Worm (Caenorhabditis elegans) whole organism, midembryonic: ENCODE results near the gene wapl-1.

ENCODE experiments used
- T22C8.4 ChIP-seq: fragments of 200-800 bp; sonication (Bioruptor generic); IDR thresholded peaks from 2 replicates; pipeline ENCODE4 v1.3.6; 2022; ENCODE audit warnings: missing genetic modification characterization, missing compliant biosample characterization
- tab-1 ChIP-seq: fragments of 200-800 bp; sonication (Bioruptor generic); IDR thresholded peaks from 2 replicates; pipeline ENCODE4 v1.3.6; 2022; ENCODE audit warnings: missing genetic modification characterization, missing compliant biosample characterization

ce11 chrIV:4397586-4397985, 48.0 kb downstream of the wapl-1 start:
- TF ChIP-seq T22C8.4 (GFP tag; lab: Robert Waterston, UW): no peak
- no peak for TF ChIP-seq tab-1 (GFP tag; lab: Robert Waterston, UW)
